Worm (Caenorhabditis elegans) whole organism, L1 larva: Measurements from ENCODE around the gene abts-2.
A peak's percentile ranks its signal among the peaks of the same experiment; 100 is the strongest.

Experiments used
- C04F5.9 ChIP-seq: sonication (generic microtip); optimal IDR thresholded peaks from 2 replicates; lab custom pipeline; 2016; ENCODE audit warnings: missing genetic modification characterization, missing compliant biosample characterization
- C16A3.4 ChIP-seq: fragments of 150-350 bp; optimal IDR thresholded peaks from 2 replicates; lab custom pipeline; 2014; ENCODE audit warnings: missing biosample characterization, missing genetic modification characterization
- C34B4.2 ChIP-seq: sonication (generic microtip); optimal IDR thresholded peaks from 2 replicates; lab custom pipeline; 2017; ENCODE audit warnings: mild to moderate bottlenecking, missing genetic modification characterization, missing compliant biosample characterization
- F16B12.6 ChIP-seq: fragments of 150-350 bp; optimal IDR thresholded peaks from 2 replicates; lab custom pipeline; 2014; ENCODE audit warnings: missing biosample characterization, missing genetic modification characterization
- Y116A8C.19 ChIP-seq: sonication (generic microtip); optimal IDR thresholded peaks from 2 replicates; lab custom pipeline; 2016; ENCODE audit warnings: missing compliant biosample characterization, missing genetic modification characterization, borderline replicate concordance
- alr-1 ChIP-seq: fragments of 200-800 bp; sonication (Bioruptor generic); optimal IDR thresholded peaks from 2 replicates; lab custom pipeline; 2018; ENCODE audit warnings: borderline replicate concordance, mild to moderate bottlenecking, missing genetic modification characterization, missing compliant biosample characterization
- ama-1 ChIP-seq: fragments of 150-350 bp; optimal IDR thresholded peaks from 2 replicates; lab custom pipeline; 2014
- blmp-1 ChIP-seq: fragments of 150-350 bp; optimal IDR thresholded peaks from 2 replicates; lab custom pipeline; 2014; ENCODE audit warnings: missing biosample characterization, missing genetic modification characterization
- ceh-63 ChIP-seq: fragments of 200-800 bp; sonication (Bioruptor generic); optimal IDR thresholded peaks from 2 replicates; lab custom pipeline; 2018; ENCODE audit warnings: mild to moderate bottlenecking, missing genetic modification characterization, missing compliant biosample characterization
- ceh-8 ChIP-seq: fragments of 200-800 bp; sonication (Bioruptor generic); optimal IDR thresholded peaks from 2 replicates; lab custom pipeline; 2018; ENCODE audit warnings: mild to moderate bottlenecking, missing genetic modification characterization, moderate library complexity, missing compliant biosample characterization
- ceh-82 ChIP-seq, 3 experiments: fragments of 150-350 bp in 1 of 3; sonication (generic microtip) in 2 of 3; optimal IDR thresholded peaks; 2 replicates each; lab custom pipeline; 2014 to 2017; ENCODE audit warnings: missing biosample characterization in 3 of 3, missing genetic modification characterization in 3 of 3
- dpl-1 ChIP-seq, 3 experiments: fragments of 150-350 bp in 2 of 3; sonication (generic microtip) in 1 of 3; optimal IDR thresholded peaks; 2 replicates each; lab custom pipeline; 2014 to 2017; ENCODE audit warnings: missing biosample characterization in 3 of 3, missing genetic modification characterization in 3 of 3, missing genetic modification reagents in 3 of 3
- dsc-1 ChIP-seq: sonication (generic microtip); optimal IDR thresholded peaks from 2 replicates; lab custom pipeline; 2016; ENCODE audit warnings: mild to moderate bottlenecking, missing genetic modification characterization, missing compliant biosample characterization
- efl-1 ChIP-seq, 4 experiments: fragments of 150-350 bp; optimal IDR thresholded peaks in 3 of 4; peaks in 1 of 4; 1 replicate in 1 of 4; 2 replicates in 3 of 4; lab custom pipeline; 2014; ENCODE audit warnings: missing biosample characterization in 2 of 4, missing genetic modification characterization in 2 of 4, missing genetic modification reagents in 2 of 4
- egl-27 ChIP-seq, 2 experiments: fragments of 150-350 bp in 1 of 2; sonication (generic microtip); optimal IDR thresholded peaks; 3 replicates each; lab custom pipeline; 2017 to 2018; ENCODE audit warnings: missing biosample characterization in 2 of 2, missing genetic modification characterization in 2 of 2, missing genetic modification reagents in 2 of 2
- elt-3 ChIP-seq, 6 experiments: fragments of 150-350 bp in 1 of 6; sonication (generic microtip); optimal IDR thresholded peaks; 2 replicates each; lab custom pipeline; 2017 to 2018; ENCODE audit warnings: missing biosample characterization in 6 of 6, missing genetic modification characterization in 6 of 6, inconsistent platforms in 1 of 6
- ets-5 ChIP-seq: fragments of 200-800 bp; sonication (Bioruptor generic); IDR thresholded peaks from 2 replicates; pipeline ENCODE4 v1.3.6; 2022; ENCODE audit warnings: missing genetic modification characterization, missing compliant biosample characterization
- fkh-4 ChIP-seq: sonication (generic microtip); optimal IDR thresholded peaks from 2 replicates; lab custom pipeline; 2016; ENCODE audit warnings: missing compliant biosample characterization, missing genetic modification characterization, borderline replicate concordance
- fos-1 ChIP-seq: fragments of 150-350 bp; optimal IDR thresholded peaks from 2 replicates; lab custom pipeline; 2014; ENCODE audit warnings: missing biosample characterization, missing genetic modification characterization
- hlh-17 ChIP-seq: fragments of 200-800 bp; sonication (Bioruptor generic); optimal IDR thresholded peaks from 2 replicates; lab custom pipeline; 2018; ENCODE audit warnings: missing genetic modification characterization, mild to moderate bottlenecking, missing compliant biosample characterization, moderate library complexity, borderline replicate concordance
- isw-1 ChIP-seq: fragments of 200-800 bp; sonication (Bioruptor generic); IDR thresholded peaks from 2 replicates; pipeline ENCODE4 v1.3.6; 2022; ENCODE audit warnings: missing genetic modification characterization, missing compliant biosample characterization
- lin-13 ChIP-seq: fragments of 150-350 bp; optimal IDR thresholded peaks from 2 replicates; lab custom pipeline; 2014; ENCODE audit warnings: missing biosample characterization, missing genetic modification reagents, missing genetic modification characterization
- lin-14 ChIP-seq: fragments of 200-800 bp; sonication (Bioruptor generic); optimal IDR thresholded peaks from 2 replicates; lab custom pipeline; 2018; ENCODE audit warnings: mild to moderate bottlenecking, missing genetic modification characterization, moderate library complexity, missing compliant biosample characterization
- lin-35 ChIP-seq, 2 experiments: fragments of 150-350 bp; optimal IDR thresholded peaks; 2 replicates each; lab custom pipeline; 2014; ENCODE audit warnings: missing biosample characterization in 2 of 2, missing genetic modification characterization in 2 of 2, missing genetic modification reagents in 2 of 2
- lin-39 ChIP-seq: fragments of 150-350 bp; optimal IDR thresholded peaks from 2 replicates; lab custom pipeline; 2014; ENCODE audit warnings: missing biosample characterization, missing genetic modification reagents, missing genetic modification characterization
- lsy-2 ChIP-seq, 2 experiments: fragments of 150-350 bp; optimal IDR thresholded peaks; 2 replicates each; lab custom pipeline; 2014; ENCODE audit warnings: missing biosample characterization in 2 of 2, missing genetic modification characterization in 2 of 2
- mef-2 ChIP-seq: fragments of 150-350 bp; optimal IDR thresholded peaks from 2 replicates; lab custom pipeline; 2014; ENCODE audit warnings: missing biosample characterization, missing genetic modification characterization
- nhr-12 ChIP-seq: sonication (generic microtip); optimal IDR thresholded peaks from 2 replicates; lab custom pipeline; 2017; ENCODE audit warnings: missing biosample characterization, missing genetic modification characterization
- nhr-19 ChIP-seq: fragments of 200-800 bp; sonication (Bioruptor generic); conservative IDR thresholded peaks from 2 replicates; pipeline ENCODE4 v1.3.6; 2022; ENCODE audit warnings: missing genetic modification characterization, missing compliant biosample characterization
- nhr-20 ChIP-seq: sonication (generic microtip); optimal IDR thresholded peaks from 2 replicates; lab custom pipeline; 2016; ENCODE audit warnings: mild to moderate bottlenecking, missing genetic modification characterization, missing compliant biosample characterization
- nhr-237 ChIP-seq: fragments of 150-350 bp; optimal IDR thresholded peaks from 2 replicates; lab custom pipeline; 2014; ENCODE audit warnings: missing biosample characterization, missing genetic modification characterization
- nhr-47 ChIP-seq: sonication (generic microtip); optimal IDR thresholded peaks from 2 replicates; lab custom pipeline; 2016; ENCODE audit warnings: mild to moderate bottlenecking, missing genetic modification characterization, moderate library complexity, missing compliant biosample characterization
- nhr-71 ChIP-seq: sonication (generic microtip); optimal IDR thresholded peaks from 2 replicates; lab custom pipeline; 2016; ENCODE audit warnings: mild to moderate bottlenecking, missing genetic modification characterization, moderate library complexity, missing compliant biosample characterization
- nhr-76 ChIP-seq: sonication (generic microtip); optimal IDR thresholded peaks from 2 replicates; lab custom pipeline; 2017; ENCODE audit warnings: missing biosample characterization, missing genetic modification characterization
- nhr-85 ChIP-seq: sonication (generic microtip); peaks from one replicate; lab custom pipeline; 2016; ENCODE audit warnings: missing genetic modification characterization, inconsistent platforms, missing compliant biosample characterization
- pag-3 ChIP-seq: sonication (generic microtip); optimal IDR thresholded peaks from 2 replicates; lab custom pipeline; 2017; ENCODE audit warnings: missing genetic modification characterization, mild to moderate bottlenecking, missing compliant biosample characterization, antibody characterized with exemption, borderline replicate concordance; ENCODE audit not compliant: insufficient read depth
- pax-3 ChIP-seq: fragments of 200-800 bp; sonication (Bioruptor generic); optimal IDR thresholded peaks from 2 replicates; lab custom pipeline; 2018; ENCODE audit warnings: mild to moderate bottlenecking, missing genetic modification characterization, moderate library complexity, missing compliant biosample characterization
- snpc-4 ChIP-seq: fragments of 150-350 bp; optimal IDR thresholded peaks from 2 replicates; lab custom pipeline; 2014; ENCODE audit warnings: missing biosample characterization, missing genetic modification characterization
- snu-23 ChIP-seq: sonication (generic microtip); optimal IDR thresholded peaks from 2 replicates; lab custom pipeline; 2016; ENCODE audit warnings: missing genetic modification characterization, missing compliant biosample characterization
- sox-4 ChIP-seq: sonication (generic microtip); optimal IDR thresholded peaks from 2 replicates; lab custom pipeline; 2016; ENCODE audit warnings: missing genetic modification characterization, missing compliant biosample characterization
- sptf-1 ChIP-seq: fragments of 150-350 bp; optimal IDR thresholded peaks from 2 replicates; lab custom pipeline; 2014; ENCODE audit warnings: missing biosample characterization, missing genetic modification characterization
- unc-62 ChIP-seq: fragments of 150-350 bp; optimal IDR thresholded peaks from 2 replicates; lab custom pipeline; 2014; ENCODE audit warnings: missing biosample characterization, missing genetic modification reagents, missing genetic modification characterization
- unc-86 ChIP-seq: sonication (generic microtip); optimal IDR thresholded peaks from 2 replicates; lab custom pipeline; 2016; ENCODE audit warnings: missing genetic modification characterization, missing compliant biosample characterization
- xbp-1 ChIP-seq: sonication (generic microtip); optimal IDR thresholded peaks from 2 replicates; lab custom pipeline; 2016; ENCODE audit warnings: missing genetic modification characterization, missing compliant biosample characterization
- zag-1 ChIP-seq: fragments of 150-350 bp; optimal IDR thresholded peaks from 2 replicates; lab custom pipeline; 2014; ENCODE audit warnings: missing biosample characterization, missing genetic modification characterization
- zip-4 ChIP-seq: fragments of 200-800 bp; sonication (Bioruptor generic); optimal IDR thresholded peaks from 2 replicates; lab custom pipeline; 2018; ENCODE audit warnings: mild to moderate bottlenecking, missing genetic modification characterization, moderate library complexity, missing compliant biosample characterization
- ztf-11 ChIP-seq, 2 experiments: sonication (generic microtip); optimal IDR thresholded peaks; 2 replicates each; lab custom pipeline; 2016 to 2017; ENCODE audit warnings: missing genetic modification characterization in 2 of 2, missing biosample characterization in 1 of 2, missing compliant biosample characterization in 1 of 2

abts-2 gene

ce11 chrX:11596876-11597275 lies 11.4 kb downstream of the abts-2 start:
- TF ChIP-seq fos-1 (tag; lab: Kevin White, UChicago) (no peak), fkh-4 (tag; lab: Kevin White, UChicago) (peak; percentile 89), dsc-1 (peak; percentile 97)

ce11 chrX:11598839-11599238 lies 13.4 kb downstream of the abts-2 start:
- TF ChIP-seq Y116A8C.19 (tag; lab: Kevin White, UChicago) (no peak), unc-62 (GFP tag; lab: Kevin White, UChicago) (no peak), ets-5 (GFP tag; lab: Robert Waterston, UW) (no peak), nhr-237 (no peak), egl-27 (tag; optimal IDR thresholded peaks at IDR 0.05; lab: Kevin White, UChicago) (no peak), blmp-1 (tag; lab: Kevin White, UChicago) (peak; percentile 6), lin-14 (GFP tag; lab: Kevin White, UChicago) (peak; percentile 57), zip-4 (GFP tag; lab: Kevin White, UChicago) (no peak), sox-4 (tag; lab: Kevin White, UChicago) (no peak), alr-1 (tag; lab: Kevin White, UChicago) (no peak), unc-86 (no peak), nhr-20 (no peak), pax-3 (tag; lab: Kevin White, UChicago) (no peak), dpl-1 (GFP tag; optimal IDR thresholded peaks at IDR 0.05; lab: Kevin White, UChicago) (no peak), C16A3.4 (tag; lab: Kevin White, UChicago) (no peak), nhr-19 (GFP tag; lab: Robert Waterston, UW) (peak; percentile 29; the same call in 1 of the 2 replicates), ceh-63 (GFP tag; lab: Kevin White, UChicago) (no peak), nhr-76 (tag; lab: Kevin White, UChicago) (no peak), lsy-2 (tag; optimal IDR thresholded peaks at IDR 0.05; lab: Kevin White, UChicago) (no peak), lin-35 (GFP tag; optimal IDR thresholded peaks at IDR 0.05; lab: Kevin White, UChicago) (no peak), ama-1 (lab: Kevin White, UChicago) (no peak), nhr-71 (tag; lab: Kevin White, UChicago) (peak; percentile 22), nhr-85 (tag; lab: Kevin White, UChicago) (peak; percentile 72), xbp-1 (tag; lab: Kevin White, UChicago) (no peak), F16B12.6 (no peak), C34B4.2 (tag; lab: Kevin White, UChicago) (no peak), ceh-8 (no peak), C04F5.9 (tag; lab: Kevin White, UChicago) (no peak), snpc-4 (tag; lab: Kevin White, UChicago) (no peak), elt-3 (tag; optimal IDR thresholded peaks at IDR 0.05; lab: Kevin White, UChicago) (peak in 1 of 6 experiments; percentile 23), snu-23 (GFP tag; lab: Kevin White, UChicago) (peak; percentile 16), efl-1 (optimal IDR thresholded peaks at IDR 0.05; lab: Kevin White, UChicago) (no peak), efl-1 (GFP tag; optimal IDR thresholded peaks at IDR 0.05 in 1 of 2; lab: Kevin White, UChicago) (no peak), mef-2 (no peak), nhr-47 (tag; lab: Kevin White, UChicago) (no peak), nhr-12 (tag; lab: Kevin White, UChicago) (no peak), zag-1 (tag; lab: Kevin White, UChicago) (no peak), ztf-11 (tag; optimal IDR thresholded peaks at IDR 0.05; lab: Kevin White, UChicago) (no peak), lin-13 (GFP tag; lab: Kevin White, UChicago) (no peak), lin-39 (no peak), ceh-82 (tag; optimal IDR thresholded peaks at IDR 0.05; lab: Kevin White, UChicago) (no peak), isw-1 (GFP tag; lab: Robert Waterston, UW) (no peak), sptf-1 (no peak), pag-3 (no peak), hlh-17 (no peak), fos-1 (tag; lab: Kevin White, UChicago) (no peak)
- TF ChIP-seq, all 84 proteins: peak for 7
